Worm (Caenorhabditis elegans) whole organism, midembryonic: ENCODE data around the gene meg-1.

ENCODE experiments used
- cog-1 ChIP-seq: sonication (generic microtip); optimal IDR thresholded peaks from 2 replicates; lab custom pipeline; 2016; ENCODE audit warnings: missing genetic modification characterization, missing compliant biosample characterization
- flt-1 ChIP-seq: fragments of 200-800 bp; sonication (Bioruptor generic); IDR thresholded peaks from 2 replicates; pipeline ENCODE4 v1.3.6; 2022; ENCODE audit warnings: missing genetic modification characterization, missing compliant biosample characterization
- med-1 ChIP-seq: sonication (generic microtip); optimal IDR thresholded peaks from 2 replicates; lab custom pipeline; 2017; ENCODE audit warnings: missing genetic modification characterization, mild to moderate bottlenecking, missing compliant biosample characterization, antibody characterized with exemption, missing genetic modification reagents; ENCODE audit not compliant: insufficient read depth
- ztf-29 ChIP-seq: fragments of 200-800 bp; sonication (Bioruptor generic); IDR thresholded peaks from 2 replicates; pipeline ENCODE4 v1.3.6; 2022; ENCODE audit warnings: missing genetic modification reagents, missing genetic modification characterization, missing compliant biosample characterization

DNA sequence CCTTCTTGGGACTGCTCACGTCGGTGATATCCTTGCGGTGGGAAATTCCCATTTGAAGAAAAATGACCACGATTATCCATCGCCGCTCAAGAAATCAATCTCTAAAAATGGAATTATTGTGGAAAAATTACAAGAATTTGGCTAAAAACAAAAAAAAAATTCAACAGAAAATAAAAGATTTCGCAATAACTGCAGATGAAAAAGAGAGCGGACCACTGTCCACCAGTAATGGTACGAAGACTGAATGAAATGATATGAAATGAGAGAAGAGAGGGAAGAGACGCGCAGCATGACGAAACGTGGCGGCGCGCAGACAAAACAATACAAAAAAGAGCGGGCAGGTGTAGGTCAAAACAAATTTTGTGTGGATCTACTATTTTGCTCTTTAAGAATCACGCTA, at the start of gene meg-1:
- TF ChIP-seq cog-1 (no peak), flt-1 (GFP tag; lab: Robert Waterston, UW) (no peak), ztf-29 (GFP tag; lab: Robert Waterston, UW) (no peak), med-1 (no peak)
